Fruit fly (Drosophila melanogaster) whole organism, embryonic: ENCODE data around the gene CG6231.
A peak's percentile ranks its signal among the peaks of the same experiment; 100 is the strongest.

Source experiments
- ATbp ChIP-seq: fragments of 200-800 bp; sonication (Bioruptor generic); optimal IDR thresholded peaks from 2 replicates; lab custom pipeline; 2017; ENCODE audit warnings: missing biosample characterization, mild to moderate bottlenecking, missing genetic modification characterization, missing genetic modification reagents
- Antp ChIP-seq: fragments of 200-800 bp; sonication (Bioruptor generic); optimal IDR thresholded peaks from 3 replicates; lab custom pipeline; 2016; ENCODE audit warnings: missing biosample characterization, missing genetic modification characterization
- Bdp1 ChIP-seq: fragments of 200-800 bp; sonication (Bioruptor generic); optimal IDR thresholded peaks from 3 replicates; lab custom pipeline; 2016; ENCODE audit warnings: missing biosample characterization, missing genetic modification characterization
- CG10267 ChIP-seq: fragments of 200-800 bp; sonication (Bioruptor generic); optimal IDR thresholded peaks from 2 replicates; lab custom pipeline; 2018; ENCODE audit warnings: missing biosample characterization, mild to moderate bottlenecking, missing genetic modification characterization, moderate library complexity
- CG10274 ChIP-seq: fragments of 200-800 bp; sonication (Bioruptor generic); optimal IDR thresholded peaks from 3 replicates; lab custom pipeline; 2017; ENCODE audit warnings: missing biosample characterization, mild to moderate bottlenecking, missing genetic modification characterization
- CG10321 ChIP-seq: fragments of 200-800 bp; sonication (Bioruptor generic); IDR thresholded peaks from 2 replicates; pipeline ENCODE4 v1.3.6; 2022; ENCODE audit warnings: missing biosample characterization, missing genetic modification characterization
- CG11085 ChIP-seq: fragments of 200-800 bp; sonication (Bioruptor generic); IDR thresholded peaks from 2 replicates; pipeline ENCODE4 v1.3.6; 2022; ENCODE audit warnings: missing biosample characterization, missing genetic modification characterization
- CG12769 ChIP-seq: fragments of 200-800 bp; sonication (Bioruptor generic); optimal IDR thresholded peaks from 2 replicates; lab custom pipeline; 2019; ENCODE audit warnings: missing biosample characterization, mild to moderate bottlenecking, missing genetic modification characterization, moderate library complexity
- CG13424 ChIP-seq: fragments of 200-800 bp; sonication (Bioruptor generic); optimal IDR thresholded peaks from 2 replicates; lab custom pipeline; 2019; ENCODE audit warnings: missing biosample characterization, mild to moderate bottlenecking, missing genetic modification characterization, moderate library complexity
- CG14441 ChIP-seq: fragments of 200-800 bp; sonication (Bioruptor generic); IDR thresholded peaks from 2 replicates; pipeline ENCODE4 v1.3.6; 2022; ENCODE audit warnings: missing biosample characterization, missing genetic modification characterization
- CG14860 ChIP-seq: fragments of 200-800 bp; sonication (Bioruptor generic); IDR thresholded peaks from 3 replicates; pipeline ENCODE4 v1.3.6; 2022; ENCODE audit warnings: missing biosample characterization, missing genetic modification characterization; ENCODE audit not compliant: partially characterized antibody
- CG16815 ChIP-seq: fragments of 200-800 bp; sonication (Bioruptor generic); optimal IDR thresholded peaks from 3 replicates; lab custom pipeline; 2017; ENCODE audit warnings: missing biosample characterization, mild to moderate bottlenecking, missing genetic modification characterization
- CG16863 ChIP-seq: fragments of 200-800 bp; sonication (Bioruptor generic); optimal IDR thresholded peaks from 3 replicates; lab custom pipeline; 2016; ENCODE audit warnings: missing biosample characterization, missing genetic modification characterization
- CG30020 ChIP-seq: fragments of 200-800 bp; optimal IDR thresholded peaks from 2 replicates; lab custom pipeline; 2019; ENCODE audit warnings: missing biosample characterization, mild to moderate bottlenecking, missing genetic modification characterization, moderate library complexity
- CG3281 ChIP-seq: fragments of 200-800 bp; sonication (Bioruptor generic); optimal IDR thresholded peaks from 3 replicates; lab custom pipeline; 2017; ENCODE audit warnings: missing biosample characterization, mild to moderate bottlenecking, missing genetic modification characterization
- CG4282 ChIP-seq: fragments of 200-800 bp; sonication (Bioruptor generic); optimal IDR thresholded peaks from 2 replicates; lab custom pipeline; 2016; ENCODE audit warnings: missing biosample characterization, missing genetic modification characterization
- CG4854 ChIP-seq: fragments of 200-800 bp; sonication (Bioruptor generic); optimal IDR thresholded peaks from 2 replicates; lab custom pipeline; 2016; ENCODE audit warnings: missing biosample characterization, missing genetic modification characterization, inconsistent platforms
- CG6689 ChIP-seq: fragments of 200-800 bp; sonication (Bioruptor generic); IDR thresholded peaks from 2 replicates; pipeline ENCODE4 v1.3.6; 2022; ENCODE audit warnings: missing biosample characterization, missing genetic modification characterization
- CG8388 ChIP-seq: fragments of 200-800 bp; sonication (Bioruptor generic); optimal IDR thresholded peaks from 2 replicates; lab custom pipeline; 2019; ENCODE audit warnings: missing biosample characterization, mild to moderate bottlenecking, missing genetic modification characterization, moderate library complexity
- Camta ChIP-seq: fragments of 200-800 bp; sonication (Bioruptor generic); optimal IDR thresholded peaks from 2 replicates; lab custom pipeline; 2016; ENCODE audit warnings: missing biosample characterization, missing genetic modification characterization
- HLH3B ChIP-seq: fragments of 200-800 bp; sonication (Bioruptor generic); IDR thresholded peaks from 2 replicates; pipeline ENCODE4 v1.3.6; 2022; ENCODE audit warnings: missing biosample characterization, missing genetic modification characterization
- Hand ChIP-seq: fragments of 200-800 bp; sonication (Bioruptor generic); optimal IDR thresholded peaks from 2 replicates; lab custom pipeline; 2017; ENCODE audit warnings: mild to moderate bottlenecking, missing biosample characterization, missing genetic modification reagents, missing genetic modification characterization
- Hey ChIP-seq: fragments of 200-800 bp; sonication (Bioruptor generic); optimal IDR thresholded peaks from 3 replicates; lab custom pipeline; 2018; ENCODE audit warnings: missing biosample characterization, mild to moderate bottlenecking, missing genetic modification characterization
- MESR4 ChIP-seq: fragments of 200-800 bp; sonication (Bioruptor generic); optimal IDR thresholded peaks from 2 replicates; lab custom pipeline; 2018; ENCODE audit warnings: missing biosample characterization, mild to moderate bottlenecking, missing genetic modification characterization, moderate library complexity
- Rfx ChIP-seq: fragments of 200-800 bp; sonication (Bioruptor generic); IDR thresholded peaks from 2 replicates; pipeline ENCODE4 v1.3.6; 2022; ENCODE audit warnings: missing biosample characterization, missing genetic modification characterization
- Sox102F ChIP-seq: fragments of 200-800 bp; sonication (Bioruptor generic); optimal IDR thresholded peaks from 2 replicates; lab custom pipeline; 2018; ENCODE audit warnings: missing biosample characterization, mild to moderate bottlenecking, missing genetic modification characterization, moderate library complexity
- Sry-β ChIP-seq: fragments of 200-800 bp; sonication (Bioruptor generic); optimal IDR thresholded peaks from 2 replicates; lab custom pipeline; 2018; ENCODE audit warnings: missing biosample characterization, mild to moderate bottlenecking, missing genetic modification characterization, moderate library complexity
- Ssrp ChIP-seq: fragments of 200-800 bp; sonication (Bioruptor generic); optimal IDR thresholded peaks from 2 replicates; lab custom pipeline; 2018; ENCODE audit warnings: missing biosample characterization, mild to moderate bottlenecking, missing genetic modification characterization, moderate library complexity
- Tbp ChIP-seq: fragments of >200 bp; optimal IDR thresholded peaks from 2 replicates; lab custom pipeline; 2018; ENCODE audit warnings: missing biosample characterization, missing genetic modification characterization
- Vsx1 ChIP-seq: fragments of 200-800 bp; sonication (Bioruptor generic); optimal IDR thresholded peaks from 2 replicates; lab custom pipeline; 2017; ENCODE audit warnings: missing biosample characterization, mild to moderate bottlenecking, missing genetic modification characterization, missing genetic modification reagents
- YL-1 ChIP-seq: fragments of 200-800 bp; sonication (Bioruptor generic); optimal IDR thresholded peaks from 3 replicates; lab custom pipeline; 2017; ENCODE audit warnings: missing biosample characterization, mild to moderate bottlenecking, missing genetic modification characterization
- bab2 ChIP-seq: fragments of 200-800 bp; sonication (Bioruptor generic); optimal IDR thresholded peaks from 2 replicates; lab custom pipeline; 2016; ENCODE audit warnings: missing biosample characterization, missing genetic modification characterization
- bcd ChIP-seq: fragments of 200-800 bp; sonication (Bioruptor generic); optimal IDR thresholded peaks from 2 replicates; lab custom pipeline; 2017; ENCODE audit warnings: missing biosample characterization, mild to moderate bottlenecking, missing genetic modification characterization
- btn ChIP-seq: fragments of 200-800 bp; sonication (Bioruptor generic); optimal IDR thresholded peaks from 2 replicates; lab custom pipeline; 2016; ENCODE audit warnings: missing biosample characterization, missing genetic modification characterization
- crc ChIP-seq: fragments of 200-800 bp; sonication (Bioruptor generic); optimal IDR thresholded peaks from 2 replicates; lab custom pipeline; 2016; ENCODE audit warnings: missing biosample characterization, missing genetic modification characterization
- dati ChIP-seq: fragments of 200-800 bp; sonication (Bioruptor generic); IDR thresholded peaks from 2 replicates; pipeline ENCODE4 v1.3.6; 2022; ENCODE audit warnings: missing biosample characterization, missing genetic modification characterization
- emc ChIP-seq: fragments of 200-800 bp; sonication (Bioruptor generic); optimal IDR thresholded peaks from 2 replicates; lab custom pipeline; 2016; ENCODE audit warnings: missing biosample characterization, missing genetic modification characterization
- fd102C ChIP-seq: fragments of 200-800 bp; sonication (Bioruptor generic); optimal IDR thresholded peaks from 2 replicates; lab custom pipeline; 2018; ENCODE audit warnings: missing biosample characterization, mild to moderate bottlenecking, missing genetic modification characterization, moderate library complexity
- gem ChIP-seq: fragments of 200-800 bp; sonication (Bioruptor generic); optimal IDR thresholded peaks from 2 replicates; lab custom pipeline; 2019; ENCODE audit warnings: missing biosample characterization, mild to moderate bottlenecking, missing genetic modification characterization, moderate library complexity
- knrl ChIP-seq: fragments of 200-800 bp; sonication (Bioruptor generic); IDR thresholded peaks from 3 replicates; pipeline ENCODE4 v1.3.6; 2022; ENCODE audit warnings: missing biosample characterization, missing genetic modification characterization; ENCODE audit not compliant: partially characterized antibody
- lab ChIP-seq: fragments of 200-800 bp; sonication (Bioruptor generic); optimal IDR thresholded peaks from 3 replicates; lab custom pipeline; 2017; ENCODE audit warnings: missing biosample characterization, missing genetic modification characterization, mild to moderate bottlenecking, moderate library complexity, missing genetic modification reagents
- lmd ChIP-seq: fragments of 200-800 bp; sonication (Bioruptor generic); IDR thresholded peaks from 2 replicates; pipeline ENCODE4 v1.3.6; 2022; ENCODE audit warnings: missing biosample characterization, missing genetic modification characterization
- lov ChIP-seq, 2 experiments: fragments of 200-800 bp in 1 of 2; fragments of >200 bp in 1 of 2; sonication (Bioruptor generic) in 1 of 2; IDR thresholded peaks in 1 of 2; optimal IDR thresholded peaks in 1 of 2; 2 replicates in 1 of 2; 3 replicates in 1 of 2; pipeline versions ENCODE4 v1.3.6 to Lab custom; 2017 to 2022; ENCODE audit warnings: missing biosample characterization in 1 of 2, missing genetic modification characterization in 1 of 2
- mirr ChIP-seq: fragments of 200-800 bp; sonication (Bioruptor generic); optimal IDR thresholded peaks from 3 replicates; lab custom pipeline; 2018; ENCODE audit warnings: missing biosample characterization, mild to moderate bottlenecking, missing genetic modification characterization
- pho ChIP-seq: fragments of 200-800 bp; sonication (Bioruptor generic); optimal IDR thresholded peaks from 2 replicates; lab custom pipeline; 2016; ENCODE audit warnings: missing biosample characterization, missing genetic modification characterization
- prd ChIP-seq, 3 experiments: fragments of >200 bp in 2 of 3; fragments of 200-800 bp in 1 of 3; sonication (Bioruptor generic) in 1 of 3; optimal IDR thresholded peaks in 2 of 3; IDR thresholded peaks in 1 of 3; 2 replicates in 2 of 3; 3 replicates in 1 of 3; pipeline versions ENCODE4 v1.3.6 to Lab custom; 2017 to 2022; ENCODE audit warnings: missing biosample characterization in 1 of 3, missing genetic modification characterization in 1 of 3
- ssp ChIP-seq: fragments of 200-800 bp; sonication (Bioruptor generic); IDR thresholded peaks from 2 replicates; pipeline ENCODE4 v1.3.6; 2022; ENCODE audit warnings: missing biosample characterization, missing genetic modification characterization
- toy ChIP-seq: fragments of 200-800 bp; sonication (Bioruptor generic); IDR thresholded peaks from 2 replicates; pipeline ENCODE4 v1.3.6; 2022; ENCODE audit warnings: missing biosample characterization, missing genetic modification characterization
- z ChIP-seq: fragments of 200-800 bp; sonication (Bioruptor generic); IDR thresholded peaks from 3 replicates; pipeline ENCODE4 v1.3.6; 2022; ENCODE audit warnings: missing biosample characterization, missing genetic modification characterization

Gene CG6231

dm6 chr3R:19641498-19642065 lies 9.1 kb upstream of the CG6231 start (continued):
- TF ChIP-seq Antp (GFP tag; lab: Kevin White, UChicago) (peak; percentile 30), YL-1 (no peak), CG14860 (GFP tag; lab: Robert Waterston, UW) (no peak), Ssrp (tag; lab: Kevin White, UChicago) (peak; percentile 83), Bdp1 (GFP tag; lab: Kevin White, UChicago) (peak; percentile 27), HLH3B (GFP tag; lab: Robert Waterston, UW) (peak; percentile 90), prd (optimal IDR thresholded peaks at IDR 0.05; lab: Kevin White, UChicago) (no peak), prd (GFP tag; IDR thresholded peaks at IDR 0.05; lab: Robert Waterston, UW) (peak; percentile 85), bab2 (peak; percentile 83), toy (GFP tag; lab: Robert Waterston, UW) (peak; percentile 85), lab (peak; percentile 94), Hey (tag; lab: Kevin White, UChicago) (no peak), pho (GFP tag; lab: Kevin White, UChicago) (peak; percentile 51), CG16863 (GFP tag; lab: Kevin White, UChicago) (no peak), CG10274 (peak; percentile 58), CG13424 (tag; lab: Kevin White, UChicago) (peak; percentile 93), CG14441 (GFP tag; lab: Robert Waterston, UW) (peak; percentile 91), z (GFP tag; lab: Robert Waterston, UW) (peak; percentile 56; the same call in 1 of the 3 replicates), Vsx1 (GFP tag; lab: Kevin White, UChicago) (peak; percentile 64), CG16815 (GFP tag; lab: Kevin White, UChicago) (peak; percentile 56), crc (GFP tag; lab: Kevin White, UChicago) (peak; percentile 46), gem (tag; lab: Kevin White, UChicago) (peak; percentile 92), CG30020 (peak; percentile 23), CG6689 (GFP tag; lab: Robert Waterston, UW) (peak; percentile 87), dati (GFP tag; lab: Robert Waterston, UW) (peak; percentile 80), lov (optimal IDR thresholded peaks at IDR 0.05; lab: Kevin White, UChicago) (no peak), lov (GFP tag; IDR thresholded peaks at IDR 0.05; lab: Robert Waterston, UW) (peak; percentile 94), CG12769 (tag; lab: Kevin White, UChicago) (peak; percentile 54), ATbp (GFP tag; lab: Kevin White, UChicago) (peak; percentile 84), CG11085 (GFP tag; lab: Robert Waterston, UW) (peak; percentile 71; the same call in 1 of the 2 replicates), CG4854 (GFP tag; lab: Kevin White, UChicago) (peak; percentile 74), MESR4 (GFP tag; lab: Kevin White, UChicago) (no peak), bcd (GFP tag; lab: Kevin White, UChicago) (peak; percentile 76), CG10321 (peak; percentile 61; the same call in 1 of the 2 replicates), Hand (GFP tag; lab: Kevin White, UChicago) (peak; percentile 83), lmd (GFP tag; lab: Robert Waterston, UW) (peak; percentile 82), btn (GFP tag; lab: Kevin White, UChicago) (no peak), knrl (GFP tag; lab: Robert Waterston, UW) (no peak), Rfx (peak; percentile 91), Tbp (no peak), CG3281 (GFP tag; lab: Kevin White, UChicago) (peak; percentile 91), Camta (GFP tag; lab: Kevin White, UChicago) (peak; percentile 56), fd102C (GFP tag; lab: Kevin White, UChicago) (no peak), Sry-β (GFP tag; lab: Kevin White, UChicago) (no peak), Sox102F (GFP tag; lab: Kevin White, UChicago) (peak; percentile 93), ssp (GFP tag; lab: Robert Waterston, UW) (peak; percentile 65), mirr (GFP tag; lab: Kevin White, UChicago) (peak; percentile 66), CG8388 (peak; percentile 85), CG10267 (peak; percentile 84), CG4282 (GFP tag; lab: Kevin White, UChicago) (no peak), emc (GFP tag; lab: Kevin White, UChicago) (no peak)
